Fruit fly (Drosophila melanogaster): ENCODE data around the gene CG9132.

The CG9132 gene

dm6 chrX:16764955-16765354, 35.6 kb downstream of the CG9132 start (continued):
- peak; percentile 59 to 70 for TF ChIP-seq ss (GFP tag; optimal IDR thresholded peaks at IDR 0.05)

dm6 chrX:16761531-16761930, 39.0 kb downstream of the CG9132 start:
- TF ChIP-seq CG32006 (GFP tag; optimal IDR thresholded peaks at IDR 0.05), result peak; percentile 63
- TF ChIP-seq CG8119 (GFP tag; IDR thresholded peaks at IDR 0.05), result peak; percentile 66
- peak; percentile 62 for TF ChIP-seq OdsH (GFP tag; optimal IDR thresholded peaks at IDR 0.05)
- TF ChIP-seq Blimp-1 (GFP tag; optimal IDR thresholded peaks at IDR 0.05), result no peak
- no peak for TF ChIP-seq ss (GFP tag; optimal IDR thresholded peaks at IDR 0.05)
- TF ChIP-seq pdm3 (GFP tag; optimal IDR thresholded peaks at IDR 0.05), result peak; percentile 59
- peak; percentile 52 for TF ChIP-seq CG7368 (GFP tag; optimal IDR thresholded peaks at IDR 0.05)
- peak; percentile 77 for TF ChIP-seq CG31627 (GFP tag; optimal IDR thresholded peaks at IDR 0.05)
- TF ChIP-seq CG1621 (tag; optimal IDR thresholded peaks at IDR 0.05), result peak; percentile 61
- 0 out of 2 replicates have a peak, but pooled peaks have one; percentile 37 for TF ChIP-seq CG11294 (GFP tag; IDR thresholded peaks at IDR 0.05)
- TF ChIP-seq Lpt (GFP tag; optimal IDR thresholded peaks at IDR 0.05), result peak; percentile 47
- TF ChIP-seq Sox102F (GFP tag; optimal IDR thresholded peaks at IDR 0.05), result peak; percentile 78
- peak; percentile 67 for TF ChIP-seq Eip75B (GFP tag; optimal IDR thresholded peaks at IDR 0.05)
- peak; percentile 54 for TF ChIP-seq achi (GFP tag; optimal IDR thresholded peaks at IDR 0.05)
- peak; percentile 68 for TF ChIP-seq acj6 (GFP tag; optimal IDR thresholded peaks at IDR 0.05)
- TF ChIP-seq CG3032 (tag; optimal IDR thresholded peaks at IDR 0.05), result peak; percentile 52
- peak; percentile 23 for TF ChIP-seq dsx (GFP tag; optimal IDR thresholded peaks at IDR 0.05; ENCODE audit: poor library complexity, severe bottlenecking)
- peak; percentile 19 for TF ChIP-seq CG4318 (GFP tag; optimal IDR thresholded peaks at IDR 0.05)
- TF ChIP-seq vri (GFP tag; optimal IDR thresholded peaks at IDR 0.05), result peak; percentile 84
- peak; percentile 73 for TF ChIP-seq Sox14 (GFP tag; optimal IDR thresholded peaks at IDR 0.05)
- peak; percentile 66 for TF ChIP-seq CG10631 (GFP tag; optimal IDR thresholded peaks at IDR 0.05)
- TF ChIP-seq CG34406 (GFP tag; optimal IDR thresholded peaks at IDR 0.05), result peak; percentile 66
- peak; percentile 82 for TF ChIP-seq lz (GFP tag; optimal IDR thresholded peaks at IDR 0.05)
- peak; percentile 67 for TF ChIP-seq Ets96B (tag; optimal IDR thresholded peaks at IDR 0.05)
- TF ChIP-seq Eip93F (GFP tag; optimal IDR thresholded peaks at IDR 0.05), result no peak
- peak; percentile 63; the same call in 2 of the 3 replicates for TF ChIP-seq eg (GFP tag; IDR thresholded peaks at IDR 0.05)
- TF ChIP-seq esn (GFP tag; optimal IDR thresholded peaks at IDR 0.05), result peak; percentile 81
- peak; percentile 36 for TF ChIP-seq spab (GFP tag; optimal IDR thresholded peaks at IDR 0.05)
- peak; percentile 40 for TF ChIP-seq net (GFP tag; optimal IDR thresholded peaks at IDR 0.05)
- TF ChIP-seq CG8319 (GFP tag; optimal IDR thresholded peaks at IDR 0.05), result peak; percentile 42
- TF ChIP-seq CG6792 (GFP tag; optimal IDR thresholded peaks at IDR 0.05), result peak; percentile 72
- peak; percentile 81 for TF ChIP-seq topi (GFP tag; optimal IDR thresholded peaks at IDR 0.05)
- peak; percentile 79 for TF ChIP-seq CG6163 (GFP tag; IDR thresholded peaks at IDR 0.05)
- no peak for TF ChIP-seq CG6854 (GFP tag; optimal IDR thresholded peaks at IDR 0.05)
- TF ChIP-seq CG11902 (GFP tag; optimal IDR thresholded peaks at IDR 0.05), result peak; percentile 62
- peak; percentile 58 for TF ChIP-seq Sox15 (GFP tag; optimal IDR thresholded peaks at IDR 0.05)
- peak; percentile 78 for TF ChIP-seq cyc (GFP tag; optimal IDR thresholded peaks at IDR 0.05)
- peak; percentile 41; the same call in 1 of the 2 replicates for TF ChIP-seq Gug (GFP tag; IDR thresholded peaks at IDR 0.05)
- TF ChIP-seq CG8632 (GFP tag; optimal IDR thresholded peaks at IDR 0.05), result peak; percentile 67
- TF ChIP-seq fd59A (GFP tag; optimal IDR thresholded peaks at IDR 0.05), result peak; percentile 56
- peak; percentile 65 for TF ChIP-seq Ets21C (GFP tag; optimal IDR thresholded peaks at IDR 0.05)
- peak; percentile 22 for TF ChIP-seq CG11762 (GFP tag; optimal IDR thresholded peaks at IDR 0.05; ENCODE audit: insufficient read depth)
- no peak for TF ChIP-seq CG6808 (GFP tag; optimal IDR thresholded peaks at IDR 0.05)
- peak; percentile 12 for TF ChIP-seq fd85E (GFP tag; optimal IDR thresholded peaks at IDR 0.05)
- TF ChIP-seq svp (GFP tag), result peak; percentile 89
- peak; percentile 80 for TF ChIP-seq Met (GFP tag; optimal IDR thresholded peaks at IDR 0.05)
- peak; percentile 66 for TF ChIP-seq Smox (GFP tag; optimal IDR thresholded peaks at IDR 0.05)
- peak; percentile 34 for TF ChIP-seq CG6276 (GFP tag; optimal IDR thresholded peaks at IDR 0.05)
- peak; percentile 74 for TF ChIP-seq Eip78C (GFP tag)
- TF ChIP-seq dac (GFP tag; optimal IDR thresholded peaks at IDR 0.05), result peak; percentile 20

Measured in whole organism, prepupa.